Fruit fly (Drosophila melanogaster) whole organism, prepupa: ENCODE measurements around the gene ERp44.
A peak's percentile ranks its signal among the peaks of the same experiment; 100 is the strongest.

Experiments
- Blimp-1 ChIP-seq: fragments of 200-800 bp; sonication (Bioruptor generic); optimal IDR thresholded peaks from 3 replicates; lab custom pipeline; 2017; ENCODE audit warnings: missing biosample characterization, missing genetic modification characterization, mild to moderate bottlenecking, moderate library complexity, missing genetic modification reagents
- CG10631 ChIP-seq: fragments of 200-800 bp; sonication (Bioruptor generic); optimal IDR thresholded peaks from 2 replicates; lab custom pipeline; 2016; ENCODE audit warnings: missing biosample characterization, missing genetic modification characterization
- CG10669 ChIP-seq: fragments of 200-800 bp; sonication (Bioruptor generic); optimal IDR thresholded peaks from 3 replicates; lab custom pipeline; 2018; ENCODE audit warnings: missing biosample characterization, mild to moderate bottlenecking, missing genetic modification characterization, moderate library complexity
- CG11294 ChIP-seq: fragments of 200-800 bp; sonication (Bioruptor generic); IDR thresholded peaks from 2 replicates; pipeline ENCODE4 v1.3.6; 2022; ENCODE audit warnings: missing biosample characterization, missing genetic modification characterization
- CG11762 ChIP-seq: fragments of 200-800 bp; sonication (Bioruptor generic); optimal IDR thresholded peaks from 3 replicates; lab custom pipeline; 2016; ENCODE audit warnings: missing biosample characterization, missing genetic modification characterization; ENCODE audit not compliant: insufficient read depth
- CG11902 ChIP-seq: fragments of 200-800 bp; sonication (Bioruptor generic); optimal IDR thresholded peaks from 3 replicates; lab custom pipeline; 2016; ENCODE audit warnings: missing biosample characterization, missing genetic modification characterization
- CG15336 ChIP-seq: fragments of 200-800 bp; sonication (Bioruptor generic); IDR thresholded peaks from 2 replicates; pipeline ENCODE4 v1.3.6; 2022; ENCODE audit warnings: missing biosample characterization, missing genetic modification characterization
- CG1621 ChIP-seq: fragments of 200-800 bp; sonication (Bioruptor generic); optimal IDR thresholded peaks from 3 replicates; lab custom pipeline; 2018; ENCODE audit warnings: missing biosample characterization, mild to moderate bottlenecking, missing genetic modification characterization
- CG3032 ChIP-seq: fragments of 200-800 bp; optimal IDR thresholded peaks from 2 replicates; lab custom pipeline; 2019; ENCODE audit warnings: missing biosample characterization, mild to moderate bottlenecking, missing genetic modification characterization, moderate library complexity
- CG31627 ChIP-seq: fragments of 200-800 bp; sonication (Bioruptor generic); optimal IDR thresholded peaks from 3 replicates; lab custom pipeline; 2016; ENCODE audit warnings: missing biosample characterization, missing genetic modification characterization
- CG32006 ChIP-seq: fragments of 200-800 bp; sonication (Bioruptor generic); optimal IDR thresholded peaks from 3 replicates; lab custom pipeline; 2017; ENCODE audit warnings: missing biosample characterization, mild to moderate bottlenecking, missing genetic modification characterization
- CG34406 ChIP-seq: fragments of 200-800 bp; sonication (Bioruptor generic); optimal IDR thresholded peaks from 3 replicates; lab custom pipeline; 2016; ENCODE audit warnings: missing biosample characterization, missing genetic modification characterization
- CG3919 ChIP-seq: fragments of 200-800 bp; sonication (Bioruptor generic); optimal IDR thresholded peaks from 3 replicates; lab custom pipeline; 2016; ENCODE audit warnings: missing biosample characterization, missing genetic modification characterization
- CG6276 ChIP-seq: fragments of 200-800 bp; sonication (Bioruptor generic); optimal IDR thresholded peaks from 2 replicates; lab custom pipeline; 2017; ENCODE audit warnings: missing biosample characterization, mild to moderate bottlenecking, missing genetic modification characterization
- CG6792 ChIP-seq: fragments of 200-800 bp; sonication (Bioruptor generic); optimal IDR thresholded peaks from 3 replicates; lab custom pipeline; 2016; ENCODE audit warnings: missing biosample characterization, missing genetic modification characterization
- CG6808 ChIP-seq: fragments of 200-800 bp; sonication (Bioruptor generic); optimal IDR thresholded peaks from 3 replicates; lab custom pipeline; 2017; ENCODE audit warnings: missing biosample characterization, missing genetic modification characterization, mild to moderate bottlenecking, moderate library complexity, missing genetic modification reagents
- CG7368 ChIP-seq: fragments of 200-800 bp; sonication (Bioruptor generic); optimal IDR thresholded peaks from 3 replicates; lab custom pipeline; 2016; ENCODE audit warnings: missing biosample characterization, missing genetic modification characterization
- CG8119 ChIP-seq: fragments of 200-800 bp; sonication (Bioruptor generic); IDR thresholded peaks from 3 replicates; pipeline ENCODE4 v1.3.6; 2022; ENCODE audit warnings: missing biosample characterization, missing genetic modification characterization
- CG8319 ChIP-seq: fragments of 200-800 bp; sonication (Bioruptor generic); optimal IDR thresholded peaks from 3 replicates; lab custom pipeline; 2016; ENCODE audit warnings: missing biosample characterization, missing genetic modification characterization
- CG8632 ChIP-seq: fragments of 200-800 bp; sonication (Bioruptor generic); optimal IDR thresholded peaks from 3 replicates; lab custom pipeline; 2016; ENCODE audit warnings: missing biosample characterization, missing genetic modification characterization
- CG9139 ChIP-seq: fragments of 200-800 bp; sonication (Bioruptor generic); optimal IDR thresholded peaks from 3 replicates; lab custom pipeline; 2017; ENCODE audit warnings: missing biosample characterization, mild to moderate bottlenecking, missing genetic modification characterization
- Eip75B ChIP-seq: fragments of 200-800 bp; sonication (Bioruptor generic); optimal IDR thresholded peaks from 3 replicates; lab custom pipeline; 2016; ENCODE audit warnings: missing biosample characterization, missing genetic modification characterization
- Eip78C ChIP-seq: fragments of 200-800 bp; sonication (Bioruptor generic); peaks from one replicate; lab custom pipeline; 2016; ENCODE audit warnings: missing biosample characterization, missing genetic modification characterization
- Eip93F ChIP-seq: fragments of 200-800 bp; sonication (Bioruptor generic); optimal IDR thresholded peaks from 2 replicates; lab custom pipeline; 2016; ENCODE audit warnings: missing biosample characterization, mild to moderate bottlenecking, missing genetic modification characterization
- Ets21C ChIP-seq: fragments of 200-800 bp; sonication (Bioruptor generic); optimal IDR thresholded peaks from 3 replicates; lab custom pipeline; 2016; ENCODE audit warnings: missing biosample characterization, missing genetic modification characterization
- Ets96B ChIP-seq: fragments of 200-800 bp; optimal IDR thresholded peaks from 2 replicates; lab custom pipeline; 2019; ENCODE audit warnings: missing biosample characterization, mild to moderate bottlenecking, missing genetic modification characterization, moderate library complexity
- Gug ChIP-seq: fragments of 200-800 bp; sonication (Bioruptor generic); IDR thresholded peaks from 2 replicates; pipeline ENCODE4 v1.3.6; 2022; ENCODE audit warnings: missing biosample characterization, missing genetic modification characterization
- Hr4 ChIP-seq: fragments of 200-800 bp; sonication (Bioruptor generic); optimal IDR thresholded peaks from 3 replicates; lab custom pipeline; 2016; ENCODE audit warnings: missing biosample characterization, missing genetic modification characterization
- Lpt ChIP-seq: fragments of 200-800 bp; sonication (Bioruptor generic); optimal IDR thresholded peaks from 3 replicates; lab custom pipeline; 2016; ENCODE audit warnings: missing biosample characterization, missing genetic modification characterization
- OdsH ChIP-seq: fragments of 200-800 bp; sonication (Bioruptor generic); optimal IDR thresholded peaks from 3 replicates; lab custom pipeline; 2016; ENCODE audit warnings: missing biosample characterization, missing genetic modification characterization
- Sox102F ChIP-seq: fragments of 200-800 bp; sonication (Bioruptor generic); optimal IDR thresholded peaks from 2 replicates; lab custom pipeline; 2016; ENCODE audit warnings: missing biosample characterization, mild to moderate bottlenecking, missing genetic modification characterization
- Sox15 ChIP-seq: fragments of 200-800 bp; sonication (Bioruptor generic); optimal IDR thresholded peaks from 3 replicates; lab custom pipeline; 2016; ENCODE audit warnings: missing biosample characterization, missing genetic modification characterization
- achi ChIP-seq: fragments of 200-800 bp; sonication (Bioruptor generic); optimal IDR thresholded peaks from 3 replicates; lab custom pipeline; 2016; ENCODE audit warnings: missing biosample characterization, missing genetic modification characterization
- acj6 ChIP-seq: fragments of 200-800 bp; sonication (Bioruptor generic); optimal IDR thresholded peaks from 3 replicates; lab custom pipeline; 2016; ENCODE audit warnings: missing biosample characterization, missing genetic modification characterization
- cyc ChIP-seq: fragments of 200-800 bp; sonication (Bioruptor generic); optimal IDR thresholded peaks from 3 replicates; lab custom pipeline; 2016; ENCODE audit warnings: missing biosample characterization, missing genetic modification characterization
- dac ChIP-seq: fragments of 200-800 bp; sonication (Bioruptor generic); optimal IDR thresholded peaks from 2 replicates; lab custom pipeline; 2017; ENCODE audit warnings: missing biosample characterization, mild to moderate bottlenecking, missing genetic modification characterization
- dsx ChIP-seq: fragments of 200-800 bp; optimal IDR thresholded peaks from 3 replicates; lab custom pipeline; 2019; ENCODE audit warnings: missing biosample characterization, mild to moderate bottlenecking, missing genetic modification characterization, moderate library complexity; ENCODE audit not compliant: poor library complexity, severe bottlenecking
- eg ChIP-seq: fragments of 200-800 bp; sonication (Bioruptor generic); IDR thresholded peaks from 3 replicates; pipeline ENCODE4 v1.3.6; 2022; ENCODE audit warnings: missing biosample characterization, missing genetic modification characterization
- fd85E ChIP-seq: fragments of 200-800 bp; sonication (Bioruptor generic); optimal IDR thresholded peaks from 3 replicates; lab custom pipeline; 2016; ENCODE audit warnings: missing biosample characterization, missing genetic modification characterization
- fkh ChIP-seq: fragments of 200-800 bp; sonication (Bioruptor generic); optimal IDR thresholded peaks from 3 replicates; lab custom pipeline; 2017; ENCODE audit warnings: missing biosample characterization, mild to moderate bottlenecking, missing genetic modification characterization, moderate library complexity
- lz ChIP-seq: fragments of 200-800 bp; sonication (Bioruptor generic); optimal IDR thresholded peaks from 3 replicates; lab custom pipeline; 2016; ENCODE audit warnings: missing biosample characterization, missing genetic modification characterization
- salr ChIP-seq, 2 experiments: fragments of 200-800 bp; sonication (Bioruptor generic); optimal IDR thresholded peaks; 3 replicates each; lab custom pipeline; 2016 to 2018; ENCODE audit warnings: missing biosample characterization in 2 of 2, missing genetic modification characterization in 2 of 2, mild to moderate bottlenecking in 1 of 2
- spab ChIP-seq: fragments of 200-800 bp; sonication (Bioruptor generic); optimal IDR thresholded peaks from 2 replicates; lab custom pipeline; 2017; ENCODE audit warnings: missing biosample characterization, mild to moderate bottlenecking, missing genetic modification characterization, missing genetic modification reagents
- ss ChIP-seq, 2 experiments: fragments of 200-800 bp; sonication (Bioruptor generic); optimal IDR thresholded peaks; 2 replicates in 1 of 2; 3 replicates in 1 of 2; lab custom pipeline; 2017 to 2018; ENCODE audit warnings: mild to moderate bottlenecking in 2 of 2, missing biosample characterization in 2 of 2, missing genetic modification characterization in 2 of 2, moderate library complexity in 1 of 2
- svp ChIP-seq: fragments of 200-800 bp; sonication (Bioruptor generic); peaks from one replicate; lab custom pipeline; 2016; ENCODE audit warnings: missing biosample characterization, missing genetic modification characterization
- topi ChIP-seq: fragments of 200-800 bp; sonication (Bioruptor generic); optimal IDR thresholded peaks from 3 replicates; lab custom pipeline; 2016; ENCODE audit warnings: missing biosample characterization, missing genetic modification characterization
- vri ChIP-seq: fragments of 200-800 bp; sonication (Bioruptor generic); optimal IDR thresholded peaks from 3 replicates; lab custom pipeline; 2016; ENCODE audit warnings: missing biosample characterization, mild to moderate bottlenecking, missing genetic modification characterization

The ERp44 gene

dm6 chrX:16277878-16278506, 19.5 kb downstream of the ERp44 start, which contains the start of gene eas (continued):
- no peak for TF ChIP-seq Ets21C
- TF ChIP-seq CG7368 (GFP tag; lab: Kevin White, UChicago), result no peak
- no peak for TF ChIP-seq CG32006 (GFP tag; lab: Kevin White, UChicago)
- TF ChIP-seq fkh, result no peak
- TF ChIP-seq CG10669 (GFP tag; lab: Kevin White, UChicago), result no peak
- no peak for TF ChIP-seq CG3919
- no peak for TF ChIP-seq CG15336 (GFP tag; lab: Robert Waterston, UW)
- no peak for TF ChIP-seq CG8632 (GFP tag; lab: Kevin White, UChicago)
- no peak for TF ChIP-seq ss (GFP tag; optimal IDR thresholded peaks at IDR 0.05; lab: Kevin White, UChicago)
- no peak for TF ChIP-seq CG6792 (GFP tag; lab: Kevin White, UChicago)
- TF ChIP-seq Eip75B (GFP tag; lab: Kevin White, UChicago), result no peak
- no peak for TF ChIP-seq CG6276
- no peak for TF ChIP-seq CG9139 (GFP tag; lab: Kevin White, UChicago)
- peak in 1 of 2 experiments; percentile 7 for TF ChIP-seq salr (GFP tag; optimal IDR thresholded peaks at IDR 0.05; lab: Kevin White, UChicago)
- TF ChIP-seq CG11762 (GFP tag; lab: Kevin White, UChicago), result no peak
- TF ChIP-seq CG1621, result no peak

DNA sequence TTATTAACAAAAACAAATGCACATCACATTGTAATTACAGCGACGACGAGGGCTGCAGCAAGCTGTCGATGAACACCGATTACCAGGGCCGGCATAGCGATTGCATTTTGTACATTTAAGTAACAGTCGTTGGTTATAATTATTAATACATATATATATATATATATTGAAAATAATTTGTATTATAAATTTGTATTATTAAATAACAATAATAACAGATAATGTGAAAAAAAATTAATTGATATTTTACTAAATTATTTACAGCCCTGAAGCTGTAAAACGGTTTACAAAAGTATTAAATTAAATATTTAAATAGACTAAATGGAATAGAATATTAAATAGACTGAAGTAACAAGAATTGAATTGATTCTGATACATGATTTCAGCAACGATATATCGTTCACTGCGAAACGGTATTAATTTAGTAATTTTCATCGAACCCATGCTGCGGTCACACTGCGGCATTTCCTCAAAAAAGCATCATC, 21.6 kb downstream of the ERp44 start, which contains the start of the genes kat80 and Prosalpha4:
kat80 (minus strand) TSS at position 327 of the 485 bp plus-strand sequence.
Prosalpha4 (plus strand) TSS at position 417 of the 485 bp plus-strand sequence.
- TF ChIP-seq Ets96B (tag; lab: Kevin White, UChicago), result no peak
- TF ChIP-seq CG11294 (GFP tag; lab: Robert Waterston, UW), result no peak
- no peak for TF ChIP-seq Sox15 (GFP tag; lab: Kevin White, UChicago)
- no peak for TF ChIP-seq Eip93F (GFP tag; lab: Kevin White, UChicago)
- TF ChIP-seq fd85E (GFP tag; lab: Kevin White, UChicago), result no peak
- TF ChIP-seq CG3919, result peak; percentile 26
- TF ChIP-seq CG11902, result no peak
- peak; percentile 24 for TF ChIP-seq OdsH (GFP tag; lab: Kevin White, UChicago)
- TF ChIP-seq Gug (GFP tag; lab: Robert Waterston, UW), result no peak
- peak; percentile 12 for TF ChIP-seq CG10669 (GFP tag; lab: Kevin White, UChicago)
- TF ChIP-seq vri (GFP tag; lab: Kevin White, UChicago), result no peak
- peak; percentile 45 for TF ChIP-seq svp (GFP tag; lab: Kevin White, UChicago)
- TF ChIP-seq Hr4, result peak; percentile 33
- TF ChIP-seq dsx, result peak; percentile 69
- TF ChIP-seq CG10631 (GFP tag; lab: Kevin White, UChicago), result no peak
- TF ChIP-seq Blimp-1, result no peak
- no peak for TF ChIP-seq fkh
- no peak for TF ChIP-seq dac
- no peak for TF ChIP-seq CG15336 (GFP tag; lab: Robert Waterston, UW)
- TF ChIP-seq eg, result 0 out of 3 replicates have a peak, but pooled peaks have one; percentile 36
- no peak for TF ChIP-seq lz (GFP tag; lab: Kevin White, UChicago)
- TF ChIP-seq CG1621, result no peak
- peak in 1 of 2 experiments; percentile 0 for TF ChIP-seq ss (GFP tag; optimal IDR thresholded peaks at IDR 0.05; lab: Kevin White, UChicago)
- no peak for TF ChIP-seq CG6276
- TF ChIP-seq CG34406 (GFP tag; lab: Kevin White, UChicago), result peak; percentile 43
- peak; percentile 22 for TF ChIP-seq CG6792 (GFP tag; lab: Kevin White, UChicago)
- TF ChIP-seq Eip78C (GFP tag; lab: Kevin White, UChicago), result no peak
- no peak for TF ChIP-seq spab (GFP tag; lab: Kevin White, UChicago)
- no peak for TF ChIP-seq Sox102F (GFP tag; lab: Kevin White, UChicago)
- TF ChIP-seq Ets21C, result no peak
- TF ChIP-seq CG32006 (GFP tag; lab: Kevin White, UChicago), result peak; percentile 38
- TF ChIP-seq salr (GFP tag; optimal IDR thresholded peaks at IDR 0.05; lab: Kevin White, UChicago), result no peak
- TF ChIP-seq acj6 (GFP tag; lab: Kevin White, UChicago), result peak; percentile 2
- no peak for TF ChIP-seq cyc (GFP tag; lab: Kevin White, UChicago)
- peak; percentile 40 for TF ChIP-seq achi (GFP tag; lab: Kevin White, UChicago)
- no peak for TF ChIP-seq Lpt (GFP tag; lab: Kevin White, UChicago)
- TF ChIP-seq CG3032 (tag; lab: Kevin White, UChicago), result peak; percentile 28
- peak; percentile 13 for TF ChIP-seq CG8632 (GFP tag; lab: Kevin White, UChicago)
- no peak for TF ChIP-seq CG8119 (GFP tag; lab: Robert Waterston, UW)
- TF ChIP-seq CG31627 (GFP tag; lab: Kevin White, UChicago), result no peak
- TF ChIP-seq Eip75B (GFP tag; lab: Kevin White, UChicago), result peak; percentile 50
- TF ChIP-seq CG8319 (GFP tag; lab: Kevin White, UChicago), result no peak
- no peak for TF ChIP-seq topi (GFP tag; lab: Kevin White, UChicago)
- TF ChIP-seq CG6808 (GFP tag; lab: Kevin White, UChicago), result no peak
